Fruit fly (Drosophila melanogaster) whole organism, pupa: Measurements from ENCODE around the gene Pde11.

Experiments
- CG34367 ChIP-seq: fragments of 200-800 bp; sonication (Bioruptor generic); optimal IDR thresholded peaks from 2 replicates; lab custom pipeline; 2018; ENCODE audit warnings: missing biosample characterization, mild to moderate bottlenecking, missing genetic modification characterization
- CG8159 ChIP-seq: fragments of 200-800 bp; sonication (Bioruptor generic); optimal IDR thresholded peaks from 3 replicates; lab custom pipeline; 2018; ENCODE audit warnings: missing biosample characterization, mild to moderate bottlenecking, missing genetic modification characterization, moderate library complexity
- EcR ChIP-seq: fragments of 200-800 bp; sonication (Bioruptor generic); optimal IDR thresholded peaks from 3 replicates; lab custom pipeline; 2019; ENCODE audit warnings: missing biosample characterization, missing genetic modification characterization, mild to moderate bottlenecking, moderate library complexity, missing genetic modification reagents
- Pif1B ChIP-seq: fragments of 200-800 bp; sonication (Bioruptor generic); optimal IDR thresholded peaks from 3 replicates; lab custom pipeline; 2016; ENCODE audit warnings: missing biosample characterization, missing genetic modification characterization
- Snoo ChIP-seq: fragments of 200-800 bp; sonication (Bioruptor generic); optimal IDR thresholded peaks from 3 replicates; lab custom pipeline; 2017; ENCODE audit warnings: missing biosample characterization, mild to moderate bottlenecking, missing genetic modification characterization, inconsistent platforms
- fd96Ca ChIP-seq: fragments of 200-800 bp; sonication (Bioruptor generic); IDR thresholded peaks from 3 replicates; pipeline ENCODE4 v1.3.6; 2022; ENCODE audit warnings: missing biosample characterization, missing genetic modification characterization

dm6 chr2L:18509181-18509580, 81.0 kb downstream of the Pde11 start, which contains the start of gene Ugt301D1:
- TF ChIP-seq EcR (no peak), CG34367 (tag; lab: Kevin White, UChicago) (no peak), Pif1B (GFP tag; lab: Kevin White, UChicago) (no peak), Snoo (tag; lab: Kevin White, UChicago) (no peak), CG8159 (no peak), fd96Ca (GFP tag; lab: Robert Waterston, UW) (no peak)
